Fruit fly (Drosophila melanogaster) whole organism, embryonic: ENCODE measurements around the gene Bruce.

Experiments used
- Atf3 ChIP-seq: fragments of 200-800 bp; sonication (Bioruptor generic); optimal IDR thresholded peaks from 3 replicates; lab custom pipeline; 2016; ENCODE audit warnings: missing biosample characterization, missing genetic modification characterization
- CG10267 ChIP-seq: fragments of 200-800 bp; sonication (Bioruptor generic); optimal IDR thresholded peaks from 2 replicates; lab custom pipeline; 2018; ENCODE audit warnings: missing biosample characterization, mild to moderate bottlenecking, missing genetic modification characterization, moderate library complexity
- CG11723 ChIP-seq: fragments of 200-800 bp; sonication (Bioruptor generic); optimal IDR thresholded peaks from 2 replicates; lab custom pipeline; 2017; ENCODE audit warnings: missing biosample characterization, mild to moderate bottlenecking, missing genetic modification characterization
- CG12155 ChIP-seq: fragments of 200-800 bp; sonication (Bioruptor generic); optimal IDR thresholded peaks from 3 replicates; lab custom pipeline; 2016; ENCODE audit warnings: missing biosample characterization, missing genetic modification characterization
- CG12391 ChIP-seq: fragments of 200-800 bp; sonication (Bioruptor generic); optimal IDR thresholded peaks from 3 replicates; lab custom pipeline; 2018; ENCODE audit warnings: missing biosample characterization, mild to moderate bottlenecking, missing genetic modification characterization, moderate library complexity
- CG12659 ChIP-seq: fragments of 200-800 bp; sonication (Bioruptor generic); optimal IDR thresholded peaks from 3 replicates; lab custom pipeline; 2017; ENCODE audit warnings: mild to moderate bottlenecking, missing biosample characterization, missing genetic modification reagents, missing genetic modification characterization
- CG13123 ChIP-seq: fragments of 200-800 bp; sonication (Bioruptor generic); optimal IDR thresholded peaks from 2 replicates; lab custom pipeline; 2016; ENCODE audit warnings: missing biosample characterization, missing genetic modification characterization
- CG13424 ChIP-seq: fragments of 200-800 bp; sonication (Bioruptor generic); optimal IDR thresholded peaks from 2 replicates; lab custom pipeline; 2019; ENCODE audit warnings: missing biosample characterization, mild to moderate bottlenecking, missing genetic modification characterization, moderate library complexity
- CG15696 ChIP-seq: fragments of 200-800 bp; sonication (Bioruptor generic); optimal IDR thresholded peaks from 2 replicates; lab custom pipeline; 2019; ENCODE audit warnings: missing biosample characterization, mild to moderate bottlenecking, missing genetic modification characterization, moderate library complexity
- CG16815 ChIP-seq: fragments of 200-800 bp; sonication (Bioruptor generic); optimal IDR thresholded peaks from 3 replicates; lab custom pipeline; 2017; ENCODE audit warnings: missing biosample characterization, mild to moderate bottlenecking, missing genetic modification characterization
- CG17361 ChIP-seq: fragments of 200-800 bp; sonication (Bioruptor generic); IDR thresholded peaks from 3 replicates; pipeline ENCODE4 v1.3.6; 2022; ENCODE audit warnings: missing biosample characterization, missing genetic modification characterization
- CG17829 ChIP-seq: fragments of 200-800 bp; optimal IDR thresholded peaks from 2 replicates; lab custom pipeline; 2019; ENCODE audit warnings: missing biosample characterization, mild to moderate bottlenecking, missing genetic modification characterization, moderate library complexity
- CG1832 ChIP-seq: fragments of 200-800 bp; sonication (Bioruptor generic); optimal IDR thresholded peaks from 2 replicates; lab custom pipeline; 2017; ENCODE audit warnings: missing biosample characterization, mild to moderate bottlenecking, missing genetic modification characterization, inconsistent platforms
- CG2129 ChIP-seq: fragments of 200-800 bp; sonication (Bioruptor generic); IDR thresholded peaks from 2 replicates; pipeline ENCODE4 v1.3.6; 2022; ENCODE audit warnings: missing biosample characterization, missing genetic modification characterization; ENCODE audit not compliant: partially characterized antibody
- CG2712 ChIP-seq: fragments of 200-800 bp; optimal IDR thresholded peaks from 3 replicates; lab custom pipeline; 2019; ENCODE audit warnings: missing biosample characterization, mild to moderate bottlenecking, missing genetic modification characterization, moderate library complexity
- CG30403 ChIP-seq: fragments of 200-800 bp; sonication (Bioruptor generic); optimal IDR thresholded peaks from 3 replicates; lab custom pipeline; 2016; ENCODE audit warnings: missing biosample characterization, missing genetic modification characterization
- CG33557 ChIP-seq: fragments of 200-800 bp; sonication (Bioruptor generic); optimal IDR thresholded peaks from 2 replicates; lab custom pipeline; 2019; ENCODE audit warnings: missing biosample characterization, mild to moderate bottlenecking, missing genetic modification characterization, moderate library complexity
- CG34376 ChIP-seq: fragments of 200-800 bp; sonication (Bioruptor generic); optimal IDR thresholded peaks from 2 replicates; lab custom pipeline; 2018; ENCODE audit warnings: missing biosample characterization, mild to moderate bottlenecking, missing genetic modification characterization
- CG4360 ChIP-seq: fragments of 200-800 bp; sonication (Bioruptor generic); IDR thresholded peaks from 2 replicates; pipeline ENCODE4 v1.3.6; 2022; ENCODE audit warnings: missing biosample characterization, missing genetic modification characterization
- CG4424 ChIP-seq: fragments of 200-800 bp; sonication (Bioruptor generic); optimal IDR thresholded peaks from 3 replicates; lab custom pipeline; 2016; ENCODE audit warnings: missing biosample characterization, missing genetic modification characterization
- CG7271 ChIP-seq: fragments of 200-800 bp; sonication (Bioruptor generic); optimal IDR thresholded peaks from 2 replicates; lab custom pipeline; 2018; ENCODE audit warnings: missing biosample characterization, mild to moderate bottlenecking, missing genetic modification characterization, moderate library complexity
- CG7357 ChIP-seq: fragments of 200-800 bp; sonication (Bioruptor generic); IDR thresholded peaks from 3 replicates; pipeline ENCODE4 v1.3.6; 2022; ENCODE audit warnings: missing biosample characterization, missing genetic modification characterization
- Camta ChIP-seq: fragments of 200-800 bp; sonication (Bioruptor generic); optimal IDR thresholded peaks from 2 replicates; lab custom pipeline; 2016; ENCODE audit warnings: missing biosample characterization, missing genetic modification characterization
- D ChIP-seq, 2 experiments: fragments of 200-800 bp in 1 of 2; fragments of >200 bp in 1 of 2; sonication (Bioruptor generic) in 1 of 2; optimal IDR thresholded peaks; 2 replicates in 1 of 2; 3 replicates in 1 of 2; lab custom pipeline; 2017; ENCODE audit warnings: mild to moderate bottlenecking in 1 of 2, missing biosample characterization in 1 of 2, missing genetic modification characterization in 1 of 2, missing genetic modification reagents in 1 of 2
- D19A ChIP-seq: fragments of 200-800 bp; optimal IDR thresholded peaks from 3 replicates; lab custom pipeline; 2019; ENCODE audit warnings: missing biosample characterization, mild to moderate bottlenecking, missing genetic modification characterization, moderate library complexity
- Dip3 ChIP-seq: fragments of 200-800 bp; sonication (Bioruptor generic); optimal IDR thresholded peaks from 3 replicates; lab custom pipeline; 2016; ENCODE audit warnings: missing biosample characterization, missing genetic modification characterization
- Dref ChIP-seq: fragments of 200-800 bp; sonication (Bioruptor generic); IDR thresholded peaks from 2 replicates; pipeline ENCODE4 v1.3.6; 2022; ENCODE audit warnings: missing biosample characterization, missing genetic modification characterization
- Hr51 ChIP-seq, 2 experiments: fragments of 200-800 bp; sonication (Bioruptor generic); optimal IDR thresholded peaks; 2 replicates in 1 of 2; 3 replicates in 1 of 2; lab custom pipeline; 2016 to 2018; ENCODE audit warnings: missing biosample characterization in 2 of 2, missing genetic modification characterization in 2 of 2, mild to moderate bottlenecking in 1 of 2, moderate library complexity in 1 of 2
- Hr78 ChIP-seq, 2 experiments: fragments of 200-800 bp in 1 of 2; fragments of >200 bp in 1 of 2; sonication (Bioruptor generic) in 1 of 2; optimal IDR thresholded peaks; 2 replicates each; lab custom pipeline; 2017 to 2019; ENCODE audit warnings: missing biosample characterization in 2 of 2, missing genetic modification characterization in 2 of 2, mild to moderate bottlenecking in 1 of 2, moderate library complexity in 1 of 2
- Hsf ChIP-seq: fragments of 200-800 bp; sonication (Bioruptor generic); optimal IDR thresholded peaks from 3 replicates; lab custom pipeline; 2016; ENCODE audit warnings: missing biosample characterization, missing genetic modification characterization
- NC2α ChIP-seq: fragments of 200-800 bp; sonication (Bioruptor generic); optimal IDR thresholded peaks from 2 replicates; lab custom pipeline; 2016; ENCODE audit warnings: missing biosample characterization, missing genetic modification characterization
- Neu2 ChIP-seq: fragments of 200-800 bp; sonication (Bioruptor generic); optimal IDR thresholded peaks from 3 replicates; lab custom pipeline; 2016; ENCODE audit warnings: missing biosample characterization, missing genetic modification characterization, borderline replicate concordance
- Sry-δ ChIP-seq: fragments of 200-800 bp; sonication (Bioruptor generic); optimal IDR thresholded peaks from 2 replicates; lab custom pipeline; 2016; ENCODE audit warnings: missing biosample characterization, missing genetic modification characterization
- Xrp1 ChIP-seq: fragments of 200-800 bp; sonication (Bioruptor generic); IDR thresholded peaks from 2 replicates; pipeline ENCODE4 v1.3.6; 2022; ENCODE audit warnings: missing biosample characterization, missing genetic modification characterization
- cato ChIP-seq: fragments of 200-800 bp; sonication (Bioruptor generic); optimal IDR thresholded peaks from 2 replicates; lab custom pipeline; 2016; ENCODE audit warnings: missing biosample characterization, missing genetic modification characterization, borderline replicate concordance
- emc ChIP-seq: fragments of 200-800 bp; sonication (Bioruptor generic); optimal IDR thresholded peaks from 2 replicates; lab custom pipeline; 2016; ENCODE audit warnings: missing biosample characterization, missing genetic modification characterization
- fd64A ChIP-seq: fragments of 200-800 bp; sonication (Bioruptor generic); optimal IDR thresholded peaks from 3 replicates; lab custom pipeline; 2018; ENCODE audit warnings: missing biosample characterization, mild to moderate bottlenecking, missing genetic modification characterization
- fd96Cb ChIP-seq: fragments of 200-800 bp; sonication (Bioruptor generic); optimal IDR thresholded peaks from 2 replicates; lab custom pipeline; 2018; ENCODE audit warnings: missing biosample characterization, mild to moderate bottlenecking, missing genetic modification characterization, moderate library complexity
- ind ChIP-seq: fragments of 200-800 bp; sonication (Bioruptor generic); optimal IDR thresholded peaks from 3 replicates; lab custom pipeline; 2016; ENCODE audit warnings: missing biosample characterization, missing genetic modification characterization
- knrl ChIP-seq: fragments of 200-800 bp; sonication (Bioruptor generic); IDR thresholded peaks from 3 replicates; pipeline ENCODE4 v1.3.6; 2022; ENCODE audit warnings: missing biosample characterization, missing genetic modification characterization; ENCODE audit not compliant: partially characterized antibody
- maf-S ChIP-seq: fragments of 200-800 bp; sonication (Bioruptor generic); optimal IDR thresholded peaks from 2 replicates; lab custom pipeline; 2016; ENCODE audit warnings: missing biosample characterization, missing genetic modification characterization
- mirr ChIP-seq: fragments of 200-800 bp; sonication (Bioruptor generic); optimal IDR thresholded peaks from 3 replicates; lab custom pipeline; 2018; ENCODE audit warnings: missing biosample characterization, mild to moderate bottlenecking, missing genetic modification characterization
- pfk ChIP-seq: fragments of 200-800 bp; sonication (Bioruptor generic); optimal IDR thresholded peaks from 2 replicates; lab custom pipeline; 2018; ENCODE audit warnings: missing biosample characterization, mild to moderate bottlenecking, missing genetic modification characterization, moderate library complexity
- phol ChIP-seq: fragments of 200-800 bp; sonication (Bioruptor generic); optimal IDR thresholded peaks from 3 replicates; lab custom pipeline; 2018; ENCODE audit warnings: missing biosample characterization, mild to moderate bottlenecking, missing genetic modification characterization, moderate library complexity
- slbo ChIP-seq: fragments of 200-800 bp; sonication (Bioruptor generic); IDR thresholded peaks from 2 replicates; pipeline ENCODE4 v1.3.6; 2022; ENCODE audit warnings: missing biosample characterization, missing genetic modification characterization
- sug ChIP-seq: fragments of 200-800 bp; optimal IDR thresholded peaks from 2 replicates; lab custom pipeline; 2019; ENCODE audit warnings: missing biosample characterization, mild to moderate bottlenecking, missing genetic modification characterization, moderate library complexity
- zf30C ChIP-seq: fragments of 200-800 bp; sonication (Bioruptor generic); optimal IDR thresholded peaks from 3 replicates; lab custom pipeline; 2018; ENCODE audit warnings: missing biosample characterization, mild to moderate bottlenecking, missing genetic modification characterization
- zfh2 ChIP-seq: fragments of 200-800 bp; sonication (Bioruptor generic); optimal IDR thresholded peaks from 2 replicates; lab custom pipeline; 2016; ENCODE audit warnings: missing biosample characterization, missing genetic modification characterization

The Bruce gene

dm6 chr3R:10268865-10269442, 62.2 kb downstream of the Bruce start (continued):
- peak; percentile 60 for TF ChIP-seq CG12391 (tag; lab: Kevin White, UChicago)
- TF ChIP-seq CG34376 = no peak
- peak; percentile 60 for TF ChIP-seq CG7357
- TF ChIP-seq CG16815 (GFP tag; lab: Kevin White, UChicago) = no peak
- TF ChIP-seq Dref (GFP tag; lab: Robert Waterston, UW) = no peak
- TF ChIP-seq Hr51 (GFP tag; optimal IDR thresholded peaks at IDR 0.05; lab: Kevin White, UChicago) = peak; percentile 19 to 72
- peak; percentile 39 for TF ChIP-seq Camta
- no peak for TF ChIP-seq CG11723 (GFP tag; lab: Kevin White, UChicago)
- TF ChIP-seq CG33557 = no peak
- peak; percentile 67 for TF ChIP-seq CG13424 (tag; lab: Kevin White, UChicago)
- no peak for TF ChIP-seq pfk
- TF ChIP-seq sug (tag; lab: Kevin White, UChicago) = no peak
- peak; percentile 68 for TF ChIP-seq fd96Cb (tag; lab: Kevin White, UChicago)
- TF ChIP-seq CG15696 (tag; lab: Kevin White, UChicago) = no peak
- peak; percentile 87 for TF ChIP-seq slbo (GFP tag; lab: Robert Waterston, UW)
- TF ChIP-seq zf30C (GFP tag; lab: Kevin White, UChicago) = no peak
- TF ChIP-seq CG2712 (tag; lab: Kevin White, UChicago) = peak; percentile 72
- peak; percentile 34 for TF ChIP-seq emc (GFP tag; lab: Kevin White, UChicago)
- no peak for TF ChIP-seq CG1832 (GFP tag; lab: Kevin White, UChicago)
- TF ChIP-seq CG13123 (GFP tag; lab: Kevin White, UChicago) = no peak
- peak; percentile 44 for TF ChIP-seq CG12155 (GFP tag; lab: Kevin White, UChicago)
- TF ChIP-seq Xrp1 (GFP tag; lab: Robert Waterston, UW) = peak; percentile 65; the same call in 1 of the 2 replicates
- no peak for TF ChIP-seq CG7271 (tag; lab: Kevin White, UChicago)
- no peak for TF ChIP-seq mirr (GFP tag; lab: Kevin White, UChicago)
- TF ChIP-seq Hr78 (GFP tag; optimal IDR thresholded peaks at IDR 0.05; lab: Kevin White, UChicago) = no peak
- no peak for TF ChIP-seq Sry-δ (GFP tag; lab: Kevin White, UChicago)
- TF ChIP-seq phol (tag; lab: Kevin White, UChicago) = peak; percentile 64
- TF ChIP-seq Atf3 (GFP tag; lab: Kevin White, UChicago) = peak; percentile 57
- peak; percentile 62 for TF ChIP-seq Hsf
- no peak for TF ChIP-seq CG10267
- TF ChIP-seq CG12659 = peak; percentile 17
- TF ChIP-seq D19A = peak; percentile 21
- TF ChIP-seq Neu2 = no peak
- peak; percentile 37 for TF ChIP-seq CG4424 (GFP tag; lab: Kevin White, UChicago)
- TF ChIP-seq knrl (GFP tag; lab: Robert Waterston, UW) = no peak

dm6 chr3R:10268101-10268864, 62.9 kb downstream of the Bruce start:
- TF ChIP-seq zf30C (GFP tag; lab: Kevin White, UChicago) (peak; percentile 68), CG17361 (GFP tag; lab: Robert Waterston, UW) (peak; percentile 86), D (optimal IDR thresholded peaks at IDR 0.05; lab: Kevin White, UChicago) (no peak), D (GFP tag; optimal IDR thresholded peaks at IDR 0.05; lab: Kevin White, UChicago) (peak; percentile 71), cato (GFP tag; lab: Kevin White, UChicago) (peak; percentile 41), Dip3 (GFP tag; lab: Kevin White, UChicago) (peak; percentile 88), CG2129 (GFP tag; lab: Robert Waterston, UW) (no peak), NC2α (GFP tag; lab: Kevin White, UChicago) (peak; percentile 18), ind (GFP tag; lab: Kevin White, UChicago) (peak; percentile 82), fd64A (GFP tag; lab: Kevin White, UChicago) (no peak), CG30403 (GFP tag; lab: Kevin White, UChicago) (peak; percentile 92), zfh2 (GFP tag; lab: Kevin White, UChicago) (peak; percentile 85), maf-S (GFP tag; lab: Kevin White, UChicago) (peak; percentile 69), CG4360 (peak; percentile 33; the same call in 1 of the 2 replicates), CG17829 (tag; lab: Kevin White, UChicago) (peak; percentile 84), CG13123 (GFP tag; lab: Kevin White, UChicago) (peak; percentile 59)
